Fruit fly (Drosophila melanogaster): ENCODE results near the gene CG43055.

- no peak for TF ChIP-seq fru (GFP tag; optimal IDR thresholded peaks at IDR 0.05)
- TF ChIP-seq psq (GFP tag; optimal IDR thresholded peaks at IDR 0.05), result no peak
- TF ChIP-seq HLH106 (tag; optimal IDR thresholded peaks at IDR 0.05), result no peak
Measured at dm6 chr2L:4385387-4386279, 25.3 kb upstream of the CG43055 start, which contains the start of gene Vps53.
